ENCODE assay signal across 5 fruit fly cellular contexts in the genomic region with DNA sequence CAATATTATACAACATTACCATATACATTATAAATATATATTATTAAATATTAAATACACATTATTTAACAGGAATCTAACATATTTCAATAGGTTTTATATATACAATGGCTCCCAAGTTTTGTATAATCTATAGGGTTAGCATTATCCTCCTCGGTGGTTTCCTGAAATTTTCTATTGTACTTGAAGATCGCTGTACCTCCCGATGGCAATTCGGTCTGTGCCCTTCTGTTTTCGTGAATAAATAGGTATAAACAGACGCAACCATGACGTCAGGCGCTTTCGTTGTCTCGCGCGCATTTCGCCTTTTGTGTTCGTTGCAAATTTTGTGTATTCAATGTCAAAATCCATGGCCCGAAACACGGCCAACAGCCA.
TF ChIP-seq lines count a peak whose summit lies in the region.

No protein-coding gene starts in this region.

- no peak for TF ChIP-seq CTCF in whole organism, embryonic (GFP tag; optimal IDR thresholded peaks at IDR 0.05; lab: Kevin White, UChicago)

TF ChIP-seq in whole organism, adult, 20 proteins besides CTCF, POLR2A, EP300 and RAD21:
- TF ChIP-seq kay (GFP tag; lab: Kevin White, UChicago; ENCODE audit: borderline replicate concordance) (no peak), tj (GFP tag; optimal IDR thresholded peaks at IDR 0.05; lab: Kevin White, UChicago) (peak; percentile 76), CG11617 (GFP tag; optimal IDR thresholded peaks at IDR 0.05; lab: Kevin White, UChicago) (peak; percentile 34), CG7101 (tag; optimal IDR thresholded peaks at IDR 0.05; lab: Kevin White, UChicago) (peak; percentile 80), CG7045 (GFP tag; optimal IDR thresholded peaks at IDR 0.05; lab: Kevin White, UChicago) (peak; percentile 23), Crg-1 (GFP tag; optimal IDR thresholded peaks at IDR 0.05; lab: Kevin White, UChicago) (no peak), bab1 (GFP tag; optimal IDR thresholded peaks at IDR 0.05; lab: Kevin White, UChicago) (peak; percentile 66), CG14711 (tag; optimal IDR thresholded peaks at IDR 0.05; lab: Kevin White, UChicago) (peak; percentile 71)

TF ChIP-seq in whole organism, embryonic, 481 proteins besides CTCF, POLR2A, EP300 and RAD21:
- TF ChIP-seq Med (GFP tag; lab: Kevin White, UChicago) = peak; percentile 22
- TF ChIP-seq az2 (GFP tag; optimal IDR thresholded peaks at IDR 0.05; lab: Kevin White, UChicago) = no peak

TF ChIP-seq in whole organism, prepupa, 60 proteins besides CTCF, POLR2A, EP300 and RAD21:
- TF ChIP-seq CG4318 (GFP tag; optimal IDR thresholded peaks at IDR 0.05; lab: Kevin White, UChicago) (peak; percentile 17), CG32006 (GFP tag; optimal IDR thresholded peaks at IDR 0.05; lab: Kevin White, UChicago) (peak; percentile 30), Ets21C (GFP tag; optimal IDR thresholded peaks at IDR 0.05; lab: Kevin White, UChicago) (no peak), OdsH (GFP tag; optimal IDR thresholded peaks at IDR 0.05; lab: Kevin White, UChicago) (no peak), CG15336 (GFP tag; IDR thresholded peaks at IDR 0.05; lab: Robert Waterston, UW) (no peak), svp (GFP tag; lab: Kevin White, UChicago) (peak; percentile 63), achi (GFP tag; optimal IDR thresholded peaks at IDR 0.05; lab: Kevin White, UChicago) (no peak), CG11762 (GFP tag; optimal IDR thresholded peaks at IDR 0.05; lab: Kevin White, UChicago; ENCODE audit: insufficient read depth) (no peak), CG34406 (GFP tag; optimal IDR thresholded peaks at IDR 0.05; lab: Kevin White, UChicago) (peak; percentile 53), CG8632 (GFP tag; optimal IDR thresholded peaks at IDR 0.05; lab: Kevin White, UChicago) (peak; percentile 1), CG10631 (GFP tag; optimal IDR thresholded peaks at IDR 0.05; lab: Kevin White, UChicago) (peak; percentile 34)

TF ChIP-seq in whole organism, pupa, 21 proteins besides CTCF, POLR2A, EP300 and RAD21:
- TF ChIP-seq EcR (GFP tag; optimal IDR thresholded peaks at IDR 0.05; lab: Kevin White, UChicago) (no peak), CG8159 (tag; optimal IDR thresholded peaks at IDR 0.05; lab: Kevin White, UChicago) (peak; percentile 10), CG10348 (GFP tag; IDR thresholded peaks at IDR 0.05; lab: Robert Waterston, UW) (no peak), CG12605 (GFP tag; IDR thresholded peaks at IDR 0.05; lab: Robert Waterston, UW) (no peak), D1 (tag; optimal IDR thresholded peaks at IDR 0.05; lab: Kevin White, UChicago) (no peak)

TF ChIP-seq in whole organism, wandering third instar larva, 38 proteins besides CTCF, POLR2A, EP300 and RAD21:
- TF ChIP-seq pan (optimal IDR thresholded peaks at IDR 0.05; lab: Kevin White, UChicago) (no peak), Sp1 (GFP tag; optimal IDR thresholded peaks at IDR 0.05; lab: Kevin White, UChicago) (peak; percentile 56), psq (GFP tag; optimal IDR thresholded peaks at IDR 0.05; lab: Kevin White, UChicago) (peak; percentile 32), N (GFP tag; optimal IDR thresholded peaks at IDR 0.05; lab: Kevin White, UChicago) (no peak), rgr (GFP tag; optimal IDR thresholded peaks at IDR 0.05; lab: Kevin White, UChicago) (no peak), Dfd (GFP tag; optimal IDR thresholded peaks at IDR 0.05; lab: Kevin White, UChicago) (no peak), h (GFP tag; optimal IDR thresholded peaks at IDR 0.05; lab: Kevin White, UChicago) (no peak), CG9705 (GFP tag; optimal IDR thresholded peaks at IDR 0.05; lab: Kevin White, UChicago) (no peak), dmrt93B (GFP tag; optimal IDR thresholded peaks at IDR 0.05; lab: Kevin White, UChicago) (peak; percentile 30), Mio (GFP tag; optimal IDR thresholded peaks at IDR 0.05; lab: Kevin White, UChicago) (no peak), brk (GFP tag; optimal IDR thresholded peaks at IDR 0.05; lab: Kevin White, UChicago) (no peak), usp (GFP tag; optimal IDR thresholded peaks at IDR 0.05; lab: Kevin White, UChicago) (no peak), GATAd (GFP tag; optimal IDR thresholded peaks at IDR 0.05; lab: Kevin White, UChicago) (no peak), tai (GFP tag; optimal IDR thresholded peaks at IDR 0.05; lab: Kevin White, UChicago) (no peak), fru (GFP tag; optimal IDR thresholded peaks at IDR 0.05; lab: Kevin White, UChicago) (no peak), ey (GFP tag; optimal IDR thresholded peaks at IDR 0.05; lab: Kevin White, UChicago) (no peak), CG32264 (GFP tag; optimal IDR thresholded peaks at IDR 0.05; lab: Kevin White, UChicago) (no peak), CrebA (GFP tag; optimal IDR thresholded peaks at IDR 0.05; lab: Kevin White, UChicago; ENCODE audit: borderline replicate concordance) (no peak), dsf (GFP tag; optimal IDR thresholded peaks at IDR 0.05; lab: Kevin White, UChicago; ENCODE audit: borderline replicate concordance) (no peak), HLH106 (tag; optimal IDR thresholded peaks at IDR 0.05; lab: Kevin White, UChicago) (peak; percentile 70)
